Worm (Caenorhabditis elegans) whole organism, L1 larva: ENCODE measurements around the gene cee-1.

Experiments
- C04F5.9 ChIP-seq: sonication (generic microtip); optimal IDR thresholded peaks from 2 replicates; lab custom pipeline; 2016; ENCODE audit warnings: missing genetic modification characterization, missing compliant biosample characterization
- C16A3.4 ChIP-seq: fragments of 150-350 bp; optimal IDR thresholded peaks from 2 replicates; lab custom pipeline; 2014; ENCODE audit warnings: missing biosample characterization, missing genetic modification characterization
- F16B12.6 ChIP-seq: fragments of 150-350 bp; optimal IDR thresholded peaks from 2 replicates; lab custom pipeline; 2014; ENCODE audit warnings: missing biosample characterization, missing genetic modification characterization
- aha-1 ChIP-seq: fragments of 150-350 bp; optimal IDR thresholded peaks from 2 replicates; lab custom pipeline; 2014; ENCODE audit warnings: missing biosample characterization, missing genetic modification characterization
- alr-1 ChIP-seq: fragments of 200-800 bp; sonication (Bioruptor generic); optimal IDR thresholded peaks from 2 replicates; lab custom pipeline; 2018; ENCODE audit warnings: borderline replicate concordance, mild to moderate bottlenecking, missing genetic modification characterization, missing compliant biosample characterization
- blmp-1 ChIP-seq: fragments of 150-350 bp; optimal IDR thresholded peaks from 2 replicates; lab custom pipeline; 2014; ENCODE audit warnings: missing biosample characterization, missing genetic modification characterization
- ceh-82 ChIP-seq, 3 experiments: fragments of 150-350 bp in 1 of 3; sonication (generic microtip) in 2 of 3; optimal IDR thresholded peaks; 2 replicates each; lab custom pipeline; 2014 to 2017; ENCODE audit warnings: missing biosample characterization in 3 of 3, missing genetic modification characterization in 3 of 3
- dpl-1 ChIP-seq, 3 experiments: fragments of 150-350 bp in 2 of 3; sonication (generic microtip) in 1 of 3; optimal IDR thresholded peaks; 2 replicates each; lab custom pipeline; 2014 to 2017; ENCODE audit warnings: missing biosample characterization in 3 of 3, missing genetic modification characterization in 3 of 3, missing genetic modification reagents in 3 of 3
- dsc-1 ChIP-seq: sonication (generic microtip); optimal IDR thresholded peaks from 2 replicates; lab custom pipeline; 2016; ENCODE audit warnings: mild to moderate bottlenecking, missing genetic modification characterization, missing compliant biosample characterization
- efl-1 ChIP-seq, 4 experiments: fragments of 150-350 bp; optimal IDR thresholded peaks in 3 of 4; peaks in 1 of 4; 1 replicate in 1 of 4; 2 replicates in 3 of 4; lab custom pipeline; 2014; ENCODE audit warnings: missing biosample characterization in 2 of 4, missing genetic modification characterization in 2 of 4, missing genetic modification reagents in 2 of 4
- efl-3 ChIP-seq: fragments of 200-800 bp; sonication (Bioruptor generic); optimal IDR thresholded peaks from 2 replicates; lab custom pipeline; 2018; ENCODE audit warnings: mild to moderate bottlenecking, missing genetic modification characterization, missing compliant biosample characterization
- elt-3 ChIP-seq, 6 experiments: fragments of 150-350 bp in 1 of 6; sonication (generic microtip); optimal IDR thresholded peaks; 2 replicates each; lab custom pipeline; 2017 to 2018; ENCODE audit warnings: missing biosample characterization in 6 of 6, missing genetic modification characterization in 6 of 6, inconsistent platforms in 1 of 6
- fkh-10 ChIP-seq: sonication (generic microtip); optimal IDR thresholded peaks from 2 replicates; lab custom pipeline; 2017; ENCODE audit warnings: missing biosample characterization, missing genetic modification reagents, missing genetic modification characterization
- fkh-8 ChIP-seq: sonication (generic microtip); optimal IDR thresholded peaks from 2 replicates; lab custom pipeline; 2016; ENCODE audit warnings: mild to moderate bottlenecking, missing genetic modification characterization, missing compliant biosample characterization
- fos-1 ChIP-seq: fragments of 150-350 bp; optimal IDR thresholded peaks from 2 replicates; lab custom pipeline; 2014; ENCODE audit warnings: missing biosample characterization, missing genetic modification characterization
- hlh-17 ChIP-seq: fragments of 200-800 bp; sonication (Bioruptor generic); optimal IDR thresholded peaks from 2 replicates; lab custom pipeline; 2018; ENCODE audit warnings: missing genetic modification characterization, mild to moderate bottlenecking, missing compliant biosample characterization, moderate library complexity, borderline replicate concordance
- hlh-4 ChIP-seq: sonication (generic microtip); optimal IDR thresholded peaks from 2 replicates; lab custom pipeline; 2016; ENCODE audit warnings: mild to moderate bottlenecking, missing genetic modification characterization, missing compliant biosample characterization
- isw-1 ChIP-seq: fragments of 200-800 bp; sonication (Bioruptor generic); IDR thresholded peaks from 2 replicates; pipeline ENCODE4 v1.3.6; 2022; ENCODE audit warnings: missing genetic modification characterization, missing compliant biosample characterization
- lin-13 ChIP-seq: fragments of 150-350 bp; optimal IDR thresholded peaks from 2 replicates; lab custom pipeline; 2014; ENCODE audit warnings: missing biosample characterization, missing genetic modification reagents, missing genetic modification characterization
- lin-14 ChIP-seq: fragments of 200-800 bp; sonication (Bioruptor generic); optimal IDR thresholded peaks from 2 replicates; lab custom pipeline; 2018; ENCODE audit warnings: mild to moderate bottlenecking, missing genetic modification characterization, moderate library complexity, missing compliant biosample characterization
- lin-15B ChIP-seq: fragments of 150-350 bp; sonication (generic microtip); optimal IDR thresholded peaks from 3 replicates; lab custom pipeline; 2014; ENCODE audit warnings: missing biosample characterization, missing genetic modification characterization
- lin-35 ChIP-seq, 2 experiments: fragments of 150-350 bp; optimal IDR thresholded peaks; 2 replicates each; lab custom pipeline; 2014; ENCODE audit warnings: missing biosample characterization in 2 of 2, missing genetic modification characterization in 2 of 2, missing genetic modification reagents in 2 of 2
- lsy-2 ChIP-seq, 2 experiments: fragments of 150-350 bp; optimal IDR thresholded peaks; 2 replicates each; lab custom pipeline; 2014; ENCODE audit warnings: missing biosample characterization in 2 of 2, missing genetic modification characterization in 2 of 2
- mab-9 ChIP-seq: fragments of 200-800 bp; sonication (Bioruptor generic); IDR thresholded peaks from 2 replicates; pipeline ENCODE4 v1.3.6; 2022; ENCODE audit warnings: missing genetic modification reagents, missing genetic modification characterization, missing compliant biosample characterization
- mef-2 ChIP-seq: fragments of 150-350 bp; optimal IDR thresholded peaks from 2 replicates; lab custom pipeline; 2014; ENCODE audit warnings: missing biosample characterization, missing genetic modification characterization
- mep-1 ChIP-seq: fragments of 150-350 bp; optimal IDR thresholded peaks from 2 replicates; lab custom pipeline; 2014; ENCODE audit warnings: missing biosample characterization, missing genetic modification characterization
- nhr-19 ChIP-seq: fragments of 200-800 bp; sonication (Bioruptor generic); conservative IDR thresholded peaks from 2 replicates; pipeline ENCODE4 v1.3.6; 2022; ENCODE audit warnings: missing genetic modification characterization, missing compliant biosample characterization
- nhr-20 ChIP-seq: sonication (generic microtip); optimal IDR thresholded peaks from 2 replicates; lab custom pipeline; 2016; ENCODE audit warnings: mild to moderate bottlenecking, missing genetic modification characterization, missing compliant biosample characterization
- nhr-47 ChIP-seq: sonication (generic microtip); optimal IDR thresholded peaks from 2 replicates; lab custom pipeline; 2016; ENCODE audit warnings: mild to moderate bottlenecking, missing genetic modification characterization, moderate library complexity, missing compliant biosample characterization
- nhr-71 ChIP-seq: sonication (generic microtip); optimal IDR thresholded peaks from 2 replicates; lab custom pipeline; 2016; ENCODE audit warnings: mild to moderate bottlenecking, missing genetic modification characterization, moderate library complexity, missing compliant biosample characterization
- nhr-76 ChIP-seq: sonication (generic microtip); optimal IDR thresholded peaks from 2 replicates; lab custom pipeline; 2017; ENCODE audit warnings: missing biosample characterization, missing genetic modification characterization
- nhr-85 ChIP-seq: sonication (generic microtip); peaks from one replicate; lab custom pipeline; 2016; ENCODE audit warnings: missing genetic modification characterization, inconsistent platforms, missing compliant biosample characterization
- pax-3 ChIP-seq: fragments of 200-800 bp; sonication (Bioruptor generic); optimal IDR thresholded peaks from 2 replicates; lab custom pipeline; 2018; ENCODE audit warnings: mild to moderate bottlenecking, missing genetic modification characterization, moderate library complexity, missing compliant biosample characterization
- rnt-1 ChIP-seq: sonication (generic microtip); optimal IDR thresholded peaks from 2 replicates; lab custom pipeline; 2016; ENCODE audit warnings: mild to moderate bottlenecking, missing genetic modification characterization, moderate library complexity, missing compliant biosample characterization
- skn-1 ChIP-seq: fragments of 150-350 bp; optimal IDR thresholded peaks from 2 replicates; lab custom pipeline; 2014; ENCODE audit warnings: missing biosample characterization, missing genetic modification characterization
- snu-23 ChIP-seq: sonication (generic microtip); optimal IDR thresholded peaks from 2 replicates; lab custom pipeline; 2016; ENCODE audit warnings: missing genetic modification characterization, missing compliant biosample characterization
- sox-4 ChIP-seq: sonication (generic microtip); optimal IDR thresholded peaks from 2 replicates; lab custom pipeline; 2016; ENCODE audit warnings: missing genetic modification characterization, missing compliant biosample characterization
- swsn-7 ChIP-seq: sonication (generic microtip); optimal IDR thresholded peaks from 2 replicates; lab custom pipeline; 2016; ENCODE audit warnings: missing genetic modification characterization, missing compliant biosample characterization
- tbx-2 ChIP-seq: sonication (generic microtip); optimal IDR thresholded peaks from 2 replicates; lab custom pipeline; 2016; ENCODE audit warnings: missing genetic modification characterization, missing compliant biosample characterization
- xbp-1 ChIP-seq: sonication (generic microtip); optimal IDR thresholded peaks from 2 replicates; lab custom pipeline; 2016; ENCODE audit warnings: missing genetic modification characterization, missing compliant biosample characterization
- ztf-4 ChIP-seq: fragments of 150-350 bp; optimal IDR thresholded peaks from 2 replicates; lab custom pipeline; 2014; ENCODE audit warnings: missing biosample characterization, missing genetic modification characterization

cee-1 gene

ce11 chrIII:4878281-4878680 is 34.2 kb upstream of the cee-1 start, which contains the start of the genes tost-1 and arx-6:
Gene tost-1, minus strand, starts transcription at chrIII:4878311.
Gene arx-6, plus strand, starts transcription at chrIII:4878658.
- TF ChIP-seq F16B12.6 (tag; lab: Kevin White, UChicago) (peak; percentile 4), efl-1 (optimal IDR thresholded peaks at IDR 0.05; lab: Kevin White, UChicago) (peak; percentile 90 to 96), efl-1 (GFP tag; optimal IDR thresholded peaks at IDR 0.05 in 1 of 2; lab: Kevin White, UChicago) (peak; percentile 90 to 99), swsn-7 (tag; lab: Kevin White, UChicago) (peak; percentile 23), nhr-19 (GFP tag; lab: Robert Waterston, UW) (peak; percentile 20; the same call in 1 of the 2 replicates), rnt-1 (tag; lab: Kevin White, UChicago) (peak; percentile 41), ceh-82 (tag; optimal IDR thresholded peaks at IDR 0.05; lab: Kevin White, UChicago) (peak in 2 of 3 experiments; percentile 2 to 30), lin-35 (GFP tag; optimal IDR thresholded peaks at IDR 0.05; lab: Kevin White, UChicago) (peak; percentile 85 to 94), nhr-71 (tag; lab: Kevin White, UChicago) (peak; percentile 51), elt-3 (tag; optimal IDR thresholded peaks at IDR 0.05; lab: Kevin White, UChicago) (no peak), lin-14 (GFP tag; lab: Kevin White, UChicago) (peak; percentile 18), mab-9 (no peak), nhr-76 (tag; lab: Kevin White, UChicago) (no peak), fos-1 (tag; lab: Kevin White, UChicago) (peak; percentile 38), mef-2 (tag; lab: Kevin White, UChicago) (no peak), fkh-8 (tag; lab: Kevin White, UChicago) (peak; percentile 16), C16A3.4 (tag; lab: Kevin White, UChicago) (peak; percentile 57), lin-15B (peak; percentile 51), skn-1 (tag; lab: Kevin White, UChicago) (peak; percentile 69), fkh-10 (GFP tag; lab: Kevin White, UChicago) (no peak), hlh-17 (GFP tag; lab: Kevin White, UChicago) (no peak), hlh-4 (tag; lab: Kevin White, UChicago) (no peak), sox-4 (tag; lab: Kevin White, UChicago) (no peak), dpl-1 (GFP tag; optimal IDR thresholded peaks at IDR 0.05; lab: Kevin White, UChicago) (peak; percentile 84 to 92 (median 89)), pax-3 (tag; lab: Kevin White, UChicago) (no peak), alr-1 (tag; lab: Kevin White, UChicago) (no peak), lin-13 (no peak), blmp-1 (tag; lab: Kevin White, UChicago) (peak; percentile 46), nhr-20 (tag; lab: Kevin White, UChicago) (peak; percentile 36), ztf-4 (tag; lab: Kevin White, UChicago) (no peak), snu-23 (peak; percentile 62), C04F5.9 (tag; lab: Kevin White, UChicago) (peak; percentile 5), xbp-1 (tag; lab: Kevin White, UChicago) (peak; percentile 36), dsc-1 (tag; lab: Kevin White, UChicago) (no peak), lsy-2 (tag; optimal IDR thresholded peaks at IDR 0.05; lab: Kevin White, UChicago) (peak; percentile 42 to 73), nhr-85 (no peak), tbx-2 (tag; lab: Kevin White, UChicago) (peak; percentile 27), mep-1 (tag; lab: Kevin White, UChicago) (peak; percentile 39), nhr-47 (tag; lab: Kevin White, UChicago) (peak; percentile 48), efl-3 (GFP tag; lab: Kevin White, UChicago) (no peak)

- no peak for TF ChIP-seq hlh-4 (tag; lab: Kevin White, UChicago)
- TF ChIP-seq efl-1 (optimal IDR thresholded peaks at IDR 0.05; lab: Kevin White, UChicago) = no peak
- peak in 1 of 2 experiments; percentile 74 for TF ChIP-seq efl-1 (GFP tag; optimal IDR thresholded peaks at IDR 0.05 in 1 of 2; lab: Kevin White, UChicago)
- no peak for TF ChIP-seq aha-1 (tag; lab: Kevin White, UChicago)
- TF ChIP-seq isw-1 (GFP tag; lab: Robert Waterston, UW) = no peak
Observed at ce11 chrIII:4879445-4879844, 33.1 kb upstream of the cee-1 start, which contains the start of gene C35D10.1. Gene C35D10.1, plus strand, starts transcription at chrIII:4879745.
